Fruit fly (Drosophila melanogaster): ENCODE measurements around the gene CG33796.

CG33796 gene

dm6 chr3L:16204128-16204527 lies 34.2 kb upstream of the CG33796 start:
- TF ChIP-seq br (GFP tag; optimal IDR thresholded peaks at IDR 0.05) (no peak), dl (GFP tag; optimal IDR thresholded peaks at IDR 0.05; ENCODE audit: insufficient read depth in 1 of 2, partially characterized antibody in 2 of 2) (no peak), foxo (GFP tag; optimal IDR thresholded peaks at IDR 0.05) (peak in 1 of 2 experiments; percentile 63), CG9705 (GFP tag; optimal IDR thresholded peaks at IDR 0.05) (no peak), brk (GFP tag; optimal IDR thresholded peaks at IDR 0.05) (peak; percentile 53), woc (GFP tag; optimal IDR thresholded peaks at IDR 0.05) (peak; percentile 17), sage (GFP tag; optimal IDR thresholded peaks at IDR 0.05) (peak; percentile 18), HLH106 (tag; optimal IDR thresholded peaks at IDR 0.05) (peak; percentile 73), Hnf4 (GFP tag; optimal IDR thresholded peaks at IDR 0.05) (no peak), ey (GFP tag; optimal IDR thresholded peaks at IDR 0.05) (peak; percentile 38), N (GFP tag; optimal IDR thresholded peaks at IDR 0.05) (no peak), OdsH (GFP tag; optimal IDR thresholded peaks at IDR 0.05) (peak; percentile 67), h (GFP tag; optimal IDR thresholded peaks at IDR 0.05) (peak; percentile 58), sv (GFP tag; optimal IDR thresholded peaks at IDR 0.05) (no peak), fru (GFP tag; optimal IDR thresholded peaks at IDR 0.05) (peak; percentile 59), rgr (GFP tag; optimal IDR thresholded peaks at IDR 0.05) (peak; percentile 58), dmrt93B (GFP tag; optimal IDR thresholded peaks at IDR 0.05) (peak; percentile 11), Vsx2 (GFP tag; optimal IDR thresholded peaks at IDR 0.05; ENCODE audit: partially characterized antibody) (no peak), CG32264 (GFP tag; optimal IDR thresholded peaks at IDR 0.05) (no peak), usp (GFP tag; optimal IDR thresholded peaks at IDR 0.05) (no peak), Sp1 (GFP tag; optimal IDR thresholded peaks at IDR 0.05) (peak; percentile 71), psq (GFP tag; optimal IDR thresholded peaks at IDR 0.05) (peak; percentile 64), Jra (GFP tag; optimal IDR thresholded peaks at IDR 0.05) (no peak)

DNA sequence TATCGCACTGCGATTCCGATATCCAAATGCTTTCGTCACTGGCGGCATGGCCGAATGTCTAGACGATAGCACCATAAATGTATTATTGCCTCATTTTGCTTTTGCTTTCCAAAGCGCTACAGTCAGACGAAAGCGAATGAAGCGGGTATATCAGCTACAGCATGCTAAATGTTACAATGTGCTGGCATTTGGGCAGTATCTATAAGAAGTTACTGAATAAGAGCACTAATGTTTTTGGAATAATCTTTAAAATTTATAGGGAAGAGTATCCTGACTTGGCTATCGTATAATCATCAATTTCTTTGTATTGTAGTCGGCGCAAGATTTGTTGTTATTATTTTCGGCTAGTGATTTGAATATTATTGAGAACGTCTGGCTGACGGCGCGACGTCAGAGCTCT lies 33.3 kb upstream of the CG33796 start:
- peak; percentile 72 for TF ChIP-seq psq (GFP tag; optimal IDR thresholded peaks at IDR 0.05)
- peak; percentile 46 for TF ChIP-seq CG32264 (GFP tag; optimal IDR thresholded peaks at IDR 0.05)
- TF ChIP-seq fru (GFP tag; optimal IDR thresholded peaks at IDR 0.05), result peak; percentile 89
- TF ChIP-seq Hr83 (GFP tag; optimal IDR thresholded peaks at IDR 0.05; ENCODE audit: poor library complexity, severe bottlenecking), result peak; percentile 48
- peak; percentile 49 for TF ChIP-seq tai (GFP tag; optimal IDR thresholded peaks at IDR 0.05)
- TF ChIP-seq dl (GFP tag; optimal IDR thresholded peaks at IDR 0.05; ENCODE audit: insufficient read depth in 1 of 2, partially characterized antibody in 2 of 2), result no peak
- peak; percentile 71 for TF ChIP-seq dmrt93B (GFP tag; optimal IDR thresholded peaks at IDR 0.05)
- TF ChIP-seq N (GFP tag; optimal IDR thresholded peaks at IDR 0.05), result no peak
- TF ChIP-seq dsf (GFP tag; optimal IDR thresholded peaks at IDR 0.05; ENCODE audit: borderline replicate concordance), result no peak
- no peak for TF ChIP-seq usp (GFP tag; optimal IDR thresholded peaks at IDR 0.05)
- TF ChIP-seq Dfd (GFP tag; optimal IDR thresholded peaks at IDR 0.05), result no peak
- no peak for TF ChIP-seq Dif (GFP tag; optimal IDR thresholded peaks at IDR 0.05; ENCODE audit: partially characterized antibody)
- TF ChIP-seq Sp1 (GFP tag; optimal IDR thresholded peaks at IDR 0.05), result peak; percentile 77
- TF ChIP-seq jim (GFP tag; optimal IDR thresholded peaks at IDR 0.05), result no peak
- peak; percentile 77 for TF ChIP-seq HLH106 (tag; optimal IDR thresholded peaks at IDR 0.05)
- no peak for TF ChIP-seq GATAd (GFP tag; optimal IDR thresholded peaks at IDR 0.05)
- TF ChIP-seq Myc (optimal IDR thresholded peaks at IDR 0.05), result no peak
- TF ChIP-seq sage (GFP tag; optimal IDR thresholded peaks at IDR 0.05), result peak; percentile 33
- peak; percentile 59 for TF ChIP-seq CrebA (GFP tag; optimal IDR thresholded peaks at IDR 0.05; ENCODE audit: borderline replicate concordance)
- peak; percentile 77 for TF ChIP-seq Hnf4 (GFP tag; optimal IDR thresholded peaks at IDR 0.05)
- TF ChIP-seq OdsH (GFP tag; optimal IDR thresholded peaks at IDR 0.05), result peak; percentile 83
- TF ChIP-seq foxo (GFP tag; optimal IDR thresholded peaks at IDR 0.05), result peak; percentile 75 to 89
- no peak for TF ChIP-seq Hr78 (GFP tag; optimal IDR thresholded peaks at IDR 0.05)
- no peak for TF ChIP-seq pan (optimal IDR thresholded peaks at IDR 0.05)
- TF ChIP-seq ey (GFP tag; optimal IDR thresholded peaks at IDR 0.05), result peak; percentile 90
- TF ChIP-seq br (GFP tag; optimal IDR thresholded peaks at IDR 0.05), result peak; percentile 90
- peak; percentile 11 for TF ChIP-seq brk (GFP tag; optimal IDR thresholded peaks at IDR 0.05)
- TF ChIP-seq Abd-B (GFP tag; optimal IDR thresholded peaks at IDR 0.05), result no peak
- TF ChIP-seq CG9705 (GFP tag; optimal IDR thresholded peaks at IDR 0.05), result no peak
- TF ChIP-seq Rel (GFP tag; optimal IDR thresholded peaks at IDR 0.05), result no peak
- no peak for TF ChIP-seq Rel (tag; optimal IDR thresholded peaks at IDR 0.05)
- peak; percentile 59 for TF ChIP-seq Mio (GFP tag; optimal IDR thresholded peaks at IDR 0.05)
- no peak for TF ChIP-seq lola (GFP tag; optimal IDR thresholded peaks at IDR 0.05)
- TF ChIP-seq Jra (GFP tag; optimal IDR thresholded peaks at IDR 0.05), result peak; percentile 59
- TF ChIP-seq woc (GFP tag; optimal IDR thresholded peaks at IDR 0.05), result peak; percentile 72
- peak; percentile 88 for TF ChIP-seq rgr (GFP tag; optimal IDR thresholded peaks at IDR 0.05)
- peak; percentile 41 for TF ChIP-seq sv (GFP tag; optimal IDR thresholded peaks at IDR 0.05)
- TF ChIP-seq Vsx2 (GFP tag; optimal IDR thresholded peaks at IDR 0.05; ENCODE audit: partially characterized antibody), result no peak
- TF ChIP-seq h (GFP tag; optimal IDR thresholded peaks at IDR 0.05), result peak; percentile 92
